Worm (Caenorhabditis elegans) whole organism, late embryonic: ENCODE data around the gene R02E4.3.

Experiments used
- ama-1 ChIP-seq: fragments of 150-350 bp; optimal IDR thresholded peaks from 2 replicates; lab custom pipeline; 2014
- ceh-14 ChIP-seq: sonication (generic microtip); optimal IDR thresholded peaks from 2 replicates; lab custom pipeline; 2016; ENCODE audit warnings: missing genotype, missing genetic modification characterization, missing compliant biosample characterization
- elt-2 ChIP-seq: sonication (generic microtip); optimal IDR thresholded peaks from 2 replicates; lab custom pipeline; 2016; ENCODE audit warnings: missing genetic modification reagents, missing genetic modification characterization, missing compliant biosample characterization
- ets-4 ChIP-seq: sonication (generic microtip); optimal IDR thresholded peaks from 2 replicates; lab custom pipeline; 2016; ENCODE audit warnings: missing genetic modification characterization, missing compliant biosample characterization
- hlh-15 ChIP-seq: sonication (generic microtip); optimal IDR thresholded peaks from 2 replicates; lab custom pipeline; 2016; ENCODE audit warnings: missing genetic modification characterization, missing compliant biosample characterization
- lim-6 ChIP-seq: sonication (generic microtip); optimal IDR thresholded peaks from 2 replicates; lab custom pipeline; 2016; ENCODE audit warnings: missing genetic modification characterization, missing compliant biosample characterization
- lin-11 ChIP-seq: fragments of 200-800 bp; sonication (Bioruptor generic); optimal IDR thresholded peaks from 2 replicates; lab custom pipeline; 2018; ENCODE audit warnings: mild to moderate bottlenecking, missing genetic modification characterization, missing compliant biosample characterization
- nfya-1 ChIP-seq: sonication (generic microtip); optimal IDR thresholded peaks from 2 replicates; lab custom pipeline; 2017; ENCODE audit warnings: missing genetic modification characterization, mild to moderate bottlenecking, missing compliant biosample characterization, antibody characterized with exemption, moderate library complexity
- nhr-11 ChIP-seq: fragments of 150-350 bp; optimal IDR thresholded peaks from 2 replicates; lab custom pipeline; 2014; ENCODE audit warnings: missing biosample characterization, missing genetic modification characterization

DNA sequence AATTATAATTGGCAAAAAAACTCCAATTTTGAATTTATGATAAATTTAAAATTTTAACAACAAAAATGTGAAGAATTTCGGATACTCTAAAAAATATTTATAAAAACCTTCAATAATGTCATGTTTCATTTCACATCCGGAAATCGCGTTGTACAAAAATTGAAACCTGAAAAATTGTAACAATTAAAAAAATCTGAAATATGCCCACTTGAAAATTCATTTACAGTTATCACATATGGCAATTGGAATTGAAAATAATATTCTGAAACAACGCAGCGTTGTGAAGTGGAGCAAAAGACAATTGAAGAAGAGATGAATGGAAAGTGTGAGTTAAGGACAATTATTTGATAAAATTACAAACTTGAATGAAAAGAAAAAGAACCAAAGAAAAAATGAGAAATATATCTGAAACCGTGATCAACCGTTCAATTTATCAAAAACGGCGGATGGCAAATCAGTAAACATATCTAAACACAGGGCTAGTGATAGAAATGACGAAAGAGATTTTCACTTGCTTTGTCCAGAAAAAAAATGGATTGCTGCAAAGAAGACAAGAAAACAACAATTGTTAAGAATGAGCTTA lies 46.6 kb upstream of the R02E4.3 start:
- TF ChIP-seq elt-2, result no peak
- no peak for TF ChIP-seq ama-1 (lab: Kevin White, UChicago)
- no peak for TF ChIP-seq ceh-14 (tag; lab: Kevin White, UChicago)
- TF ChIP-seq lin-11 (tag; lab: Kevin White, UChicago), result no peak
- no peak for TF ChIP-seq ets-4
- no peak for TF ChIP-seq hlh-15 (tag; lab: Kevin White, UChicago)
- TF ChIP-seq nfya-1, result no peak
- no peak for TF ChIP-seq nhr-11 (tag; lab: Kevin White, UChicago)
- TF ChIP-seq lim-6, result no peak
